Fruit fly (Drosophila melanogaster) whole organism, prepupa: ENCODE measurements around the gene Cys.

Experiments used
- Blimp-1 ChIP-seq: fragments of 200-800 bp; sonication (Bioruptor generic); optimal IDR thresholded peaks from 3 replicates; lab custom pipeline; 2017; ENCODE audit warnings: missing biosample characterization, missing genetic modification characterization, mild to moderate bottlenecking, moderate library complexity, missing genetic modification reagents
- CG10631 ChIP-seq: fragments of 200-800 bp; sonication (Bioruptor generic); optimal IDR thresholded peaks from 2 replicates; lab custom pipeline; 2016; ENCODE audit warnings: missing biosample characterization, missing genetic modification characterization
- CG10669 ChIP-seq: fragments of 200-800 bp; sonication (Bioruptor generic); optimal IDR thresholded peaks from 3 replicates; lab custom pipeline; 2018; ENCODE audit warnings: missing biosample characterization, mild to moderate bottlenecking, missing genetic modification characterization, moderate library complexity
- CG11294 ChIP-seq: fragments of 200-800 bp; sonication (Bioruptor generic); IDR thresholded peaks from 2 replicates; pipeline ENCODE4 v1.3.6; 2022; ENCODE audit warnings: missing biosample characterization, missing genetic modification characterization
- CG11902 ChIP-seq: fragments of 200-800 bp; sonication (Bioruptor generic); optimal IDR thresholded peaks from 3 replicates; lab custom pipeline; 2016; ENCODE audit warnings: missing biosample characterization, missing genetic modification characterization
- CG15336 ChIP-seq: fragments of 200-800 bp; sonication (Bioruptor generic); IDR thresholded peaks from 2 replicates; pipeline ENCODE4 v1.3.6; 2022; ENCODE audit warnings: missing biosample characterization, missing genetic modification characterization
- CG1621 ChIP-seq: fragments of 200-800 bp; sonication (Bioruptor generic); optimal IDR thresholded peaks from 3 replicates; lab custom pipeline; 2018; ENCODE audit warnings: missing biosample characterization, mild to moderate bottlenecking, missing genetic modification characterization
- CG16779 ChIP-seq: fragments of 200-800 bp; sonication (Bioruptor generic); optimal IDR thresholded peaks from 3 replicates; lab custom pipeline; 2017; ENCODE audit warnings: missing biosample characterization, mild to moderate bottlenecking, missing genetic modification characterization
- CG3032 ChIP-seq: fragments of 200-800 bp; optimal IDR thresholded peaks from 2 replicates; lab custom pipeline; 2019; ENCODE audit warnings: missing biosample characterization, mild to moderate bottlenecking, missing genetic modification characterization, moderate library complexity
- CG32006 ChIP-seq: fragments of 200-800 bp; sonication (Bioruptor generic); optimal IDR thresholded peaks from 3 replicates; lab custom pipeline; 2017; ENCODE audit warnings: missing biosample characterization, mild to moderate bottlenecking, missing genetic modification characterization
- CG34406 ChIP-seq: fragments of 200-800 bp; sonication (Bioruptor generic); optimal IDR thresholded peaks from 3 replicates; lab custom pipeline; 2016; ENCODE audit warnings: missing biosample characterization, missing genetic modification characterization
- CG3919 ChIP-seq: fragments of 200-800 bp; sonication (Bioruptor generic); optimal IDR thresholded peaks from 3 replicates; lab custom pipeline; 2016; ENCODE audit warnings: missing biosample characterization, missing genetic modification characterization
- CG6163 ChIP-seq: fragments of 200-800 bp; sonication (Bioruptor generic); IDR thresholded peaks from 3 replicates; pipeline ENCODE4 v1.3.6; 2022; ENCODE audit warnings: missing biosample characterization, missing genetic modification characterization
- CG6276 ChIP-seq: fragments of 200-800 bp; sonication (Bioruptor generic); optimal IDR thresholded peaks from 2 replicates; lab custom pipeline; 2017; ENCODE audit warnings: missing biosample characterization, mild to moderate bottlenecking, missing genetic modification characterization
- CG6792 ChIP-seq: fragments of 200-800 bp; sonication (Bioruptor generic); optimal IDR thresholded peaks from 3 replicates; lab custom pipeline; 2016; ENCODE audit warnings: missing biosample characterization, missing genetic modification characterization
- CG6808 ChIP-seq: fragments of 200-800 bp; sonication (Bioruptor generic); optimal IDR thresholded peaks from 3 replicates; lab custom pipeline; 2017; ENCODE audit warnings: missing biosample characterization, missing genetic modification characterization, mild to moderate bottlenecking, moderate library complexity, missing genetic modification reagents
- CG6854 ChIP-seq: fragments of 200-800 bp; sonication (Bioruptor generic); optimal IDR thresholded peaks from 2 replicates; lab custom pipeline; 2017; ENCODE audit warnings: missing biosample characterization, mild to moderate bottlenecking, missing genetic modification characterization
- CG7368 ChIP-seq: fragments of 200-800 bp; sonication (Bioruptor generic); optimal IDR thresholded peaks from 3 replicates; lab custom pipeline; 2016; ENCODE audit warnings: missing biosample characterization, missing genetic modification characterization
- CG8119 ChIP-seq: fragments of 200-800 bp; sonication (Bioruptor generic); IDR thresholded peaks from 3 replicates; pipeline ENCODE4 v1.3.6; 2022; ENCODE audit warnings: missing biosample characterization, missing genetic modification characterization
- CG9139 ChIP-seq: fragments of 200-800 bp; sonication (Bioruptor generic); optimal IDR thresholded peaks from 3 replicates; lab custom pipeline; 2017; ENCODE audit warnings: missing biosample characterization, mild to moderate bottlenecking, missing genetic modification characterization
- Eip75B ChIP-seq: fragments of 200-800 bp; sonication (Bioruptor generic); optimal IDR thresholded peaks from 3 replicates; lab custom pipeline; 2016; ENCODE audit warnings: missing biosample characterization, missing genetic modification characterization
- Eip78C ChIP-seq: fragments of 200-800 bp; sonication (Bioruptor generic); peaks from one replicate; lab custom pipeline; 2016; ENCODE audit warnings: missing biosample characterization, missing genetic modification characterization
- Eip93F ChIP-seq: fragments of 200-800 bp; sonication (Bioruptor generic); optimal IDR thresholded peaks from 2 replicates; lab custom pipeline; 2016; ENCODE audit warnings: missing biosample characterization, mild to moderate bottlenecking, missing genetic modification characterization
- Ets21C ChIP-seq: fragments of 200-800 bp; sonication (Bioruptor generic); optimal IDR thresholded peaks from 3 replicates; lab custom pipeline; 2016; ENCODE audit warnings: missing biosample characterization, missing genetic modification characterization
- Ets96B ChIP-seq: fragments of 200-800 bp; optimal IDR thresholded peaks from 2 replicates; lab custom pipeline; 2019; ENCODE audit warnings: missing biosample characterization, mild to moderate bottlenecking, missing genetic modification characterization, moderate library complexity
- Gug ChIP-seq: fragments of 200-800 bp; sonication (Bioruptor generic); IDR thresholded peaks from 2 replicates; pipeline ENCODE4 v1.3.6; 2022; ENCODE audit warnings: missing biosample characterization, missing genetic modification characterization
- Hr38 ChIP-seq: sonication (Bioruptor generic); optimal IDR thresholded peaks from 2 replicates; lab custom pipeline; 2016; ENCODE audit warnings: missing biosample characterization, missing genetic modification characterization
- Hr4 ChIP-seq: fragments of 200-800 bp; sonication (Bioruptor generic); optimal IDR thresholded peaks from 3 replicates; lab custom pipeline; 2016; ENCODE audit warnings: missing biosample characterization, missing genetic modification characterization
- Lpt ChIP-seq: fragments of 200-800 bp; sonication (Bioruptor generic); optimal IDR thresholded peaks from 3 replicates; lab custom pipeline; 2016; ENCODE audit warnings: missing biosample characterization, missing genetic modification characterization
- OdsH ChIP-seq: fragments of 200-800 bp; sonication (Bioruptor generic); optimal IDR thresholded peaks from 3 replicates; lab custom pipeline; 2016; ENCODE audit warnings: missing biosample characterization, missing genetic modification characterization
- Sox102F ChIP-seq: fragments of 200-800 bp; sonication (Bioruptor generic); optimal IDR thresholded peaks from 2 replicates; lab custom pipeline; 2016; ENCODE audit warnings: missing biosample characterization, mild to moderate bottlenecking, missing genetic modification characterization
- Sox14 ChIP-seq: fragments of 200-800 bp; sonication (Bioruptor generic); optimal IDR thresholded peaks from 3 replicates; lab custom pipeline; 2016; ENCODE audit warnings: missing biosample characterization, missing genetic modification characterization
- Sox15 ChIP-seq: fragments of 200-800 bp; sonication (Bioruptor generic); optimal IDR thresholded peaks from 3 replicates; lab custom pipeline; 2016; ENCODE audit warnings: missing biosample characterization, missing genetic modification characterization
- achi ChIP-seq: fragments of 200-800 bp; sonication (Bioruptor generic); optimal IDR thresholded peaks from 3 replicates; lab custom pipeline; 2016; ENCODE audit warnings: missing biosample characterization, missing genetic modification characterization
- acj6 ChIP-seq: fragments of 200-800 bp; sonication (Bioruptor generic); optimal IDR thresholded peaks from 3 replicates; lab custom pipeline; 2016; ENCODE audit warnings: missing biosample characterization, missing genetic modification characterization
- dac ChIP-seq: fragments of 200-800 bp; sonication (Bioruptor generic); optimal IDR thresholded peaks from 2 replicates; lab custom pipeline; 2017; ENCODE audit warnings: missing biosample characterization, mild to moderate bottlenecking, missing genetic modification characterization
- dsx ChIP-seq: fragments of 200-800 bp; optimal IDR thresholded peaks from 3 replicates; lab custom pipeline; 2019; ENCODE audit warnings: missing biosample characterization, mild to moderate bottlenecking, missing genetic modification characterization, moderate library complexity; ENCODE audit not compliant: poor library complexity, severe bottlenecking
- eg ChIP-seq: fragments of 200-800 bp; sonication (Bioruptor generic); IDR thresholded peaks from 3 replicates; pipeline ENCODE4 v1.3.6; 2022; ENCODE audit warnings: missing biosample characterization, missing genetic modification characterization
- fd59A ChIP-seq: fragments of 200-800 bp; sonication (Bioruptor generic); optimal IDR thresholded peaks from 2 replicates; lab custom pipeline; 2017; ENCODE audit warnings: missing biosample characterization, mild to moderate bottlenecking, missing genetic modification characterization, missing genetic modification reagents
- fd85E ChIP-seq: fragments of 200-800 bp; sonication (Bioruptor generic); optimal IDR thresholded peaks from 3 replicates; lab custom pipeline; 2016; ENCODE audit warnings: missing biosample characterization, missing genetic modification characterization
- fkh ChIP-seq: fragments of 200-800 bp; sonication (Bioruptor generic); optimal IDR thresholded peaks from 3 replicates; lab custom pipeline; 2017; ENCODE audit warnings: missing biosample characterization, mild to moderate bottlenecking, missing genetic modification characterization, moderate library complexity
- lz ChIP-seq: fragments of 200-800 bp; sonication (Bioruptor generic); optimal IDR thresholded peaks from 3 replicates; lab custom pipeline; 2016; ENCODE audit warnings: missing biosample characterization, missing genetic modification characterization
- pdm3 ChIP-seq: fragments of 200-800 bp; sonication (Bioruptor generic); optimal IDR thresholded peaks from 3 replicates; lab custom pipeline; 2016; ENCODE audit warnings: missing biosample characterization, missing genetic modification characterization
- spab ChIP-seq: fragments of 200-800 bp; sonication (Bioruptor generic); optimal IDR thresholded peaks from 2 replicates; lab custom pipeline; 2017; ENCODE audit warnings: missing biosample characterization, mild to moderate bottlenecking, missing genetic modification characterization, missing genetic modification reagents
- ss ChIP-seq, 2 experiments: fragments of 200-800 bp; sonication (Bioruptor generic); optimal IDR thresholded peaks; 2 replicates in 1 of 2; 3 replicates in 1 of 2; lab custom pipeline; 2017 to 2018; ENCODE audit warnings: mild to moderate bottlenecking in 2 of 2, missing biosample characterization in 2 of 2, missing genetic modification characterization in 2 of 2, moderate library complexity in 1 of 2
- svp ChIP-seq: fragments of 200-800 bp; sonication (Bioruptor generic); peaks from one replicate; lab custom pipeline; 2016; ENCODE audit warnings: missing biosample characterization, missing genetic modification characterization

The Cys gene

dm6 chr3R:14569411-14570107 lies at the start of gene Cys:
Gene Cys (minus strand): TSS chr3R:14569644.
- TF ChIP-seq Hr4 (peak; percentile 6), svp (GFP tag; lab: Kevin White, UChicago) (peak; percentile 22), CG10631 (no peak), Eip78C (GFP tag; lab: Kevin White, UChicago) (peak; percentile 70), CG32006 (GFP tag; lab: Kevin White, UChicago) (peak; percentile 52)

dm6 chr3R:14608892-14609692 lies 39.6 kb upstream of the Cys start, which contains the start of gene CG14853:
Gene CG14853 (plus strand): TSS chr3R:14609642.
- TF ChIP-seq CG34406 (peak; percentile 68), CG16779 (peak; percentile 3), Blimp-1 (no peak), CG7368 (GFP tag; lab: Kevin White, UChicago) (no peak), lz (GFP tag; lab: Kevin White, UChicago) (no peak), fd85E (GFP tag; lab: Kevin White, UChicago) (no peak), Lpt (GFP tag; lab: Kevin White, UChicago) (no peak), acj6 (GFP tag; lab: Kevin White, UChicago) (peak; percentile 59), OdsH (GFP tag; lab: Kevin White, UChicago) (peak; percentile 73), CG6854 (GFP tag; lab: Kevin White, UChicago) (no peak), CG8119 (GFP tag; lab: Robert Waterston, UW) (peak; percentile 79), Hr38 (GFP tag; lab: Kevin White, UChicago) (no peak), achi (peak; percentile 71), CG11902 (GFP tag; lab: Kevin White, UChicago) (no peak), Gug (GFP tag; lab: Robert Waterston, UW) (no peak), dac (GFP tag; lab: Kevin White, UChicago) (no peak), CG6276 (GFP tag; lab: Kevin White, UChicago) (peak; percentile 31), CG11294 (peak; percentile 35; the same call in 1 of the 2 replicates), CG3919 (GFP tag; lab: Kevin White, UChicago) (peak; percentile 21), dsx (GFP tag; lab: Kevin White, UChicago) (peak; percentile 27), Ets96B (tag; lab: Kevin White, UChicago) (peak; percentile 67), svp (GFP tag; lab: Kevin White, UChicago) (peak; percentile 50), Sox15 (GFP tag; lab: Kevin White, UChicago) (peak; percentile 46), Sox102F (GFP tag; lab: Kevin White, UChicago) (peak; percentile 19), CG15336 (peak; percentile 74), Ets21C (GFP tag; lab: Kevin White, UChicago) (no peak), CG6163 (peak; percentile 36; the same call in 2 of the 3 replicates), Sox14 (GFP tag; lab: Kevin White, UChicago) (no peak), ss (GFP tag; optimal IDR thresholded peaks at IDR 0.05; lab: Kevin White, UChicago) (peak in 1 of 2 experiments; percentile 60), CG1621 (tag; lab: Kevin White, UChicago) (no peak), CG6808 (peak; percentile 9), CG6792 (GFP tag; lab: Kevin White, UChicago) (peak; percentile 17), eg (GFP tag; lab: Robert Waterston, UW) (peak; percentile 51; the same call in 1 of the 3 replicates), CG10669 (GFP tag; lab: Kevin White, UChicago) (peak; percentile 3), Eip93F (GFP tag; lab: Kevin White, UChicago) (no peak), Eip75B (GFP tag; lab: Kevin White, UChicago) (peak; percentile 9), Hr4 (peak; percentile 55), CG3032 (tag; lab: Kevin White, UChicago) (peak; percentile 54), fkh (GFP tag; lab: Kevin White, UChicago) (peak; percentile 63), fd59A (GFP tag; lab: Kevin White, UChicago) (peak; percentile 20), CG9139 (GFP tag; lab: Kevin White, UChicago) (peak; percentile 48), Eip78C (GFP tag; lab: Kevin White, UChicago) (peak; percentile 79), pdm3 (peak; percentile 33), spab (GFP tag; lab: Kevin White, UChicago) (no peak), CG10631 (peak; percentile 39)
